Worm (Caenorhabditis elegans) whole organism, L3 larva: ENCODE data around the gene ehbp-1.

ENCODE experiments used
- R02D3.7 ChIP-seq: fragments of 150-350 bp; optimal IDR thresholded peaks from 2 replicates; lab custom pipeline; 2014; ENCODE audit warnings: missing biosample characterization, missing genetic modification characterization
- ZK546.5 ChIP-seq: sonication (generic microtip); optimal IDR thresholded peaks from 2 replicates; lab custom pipeline; 2017; ENCODE audit warnings: missing biosample characterization, missing genetic modification characterization
- aly-2 ChIP-seq: fragments of 150-350 bp; optimal IDR thresholded peaks from 2 replicates; lab custom pipeline; 2014; ENCODE audit warnings: missing biosample characterization, missing genetic modification characterization
- ama-1 ChIP-seq: fragments of 150-350 bp; optimal IDR thresholded peaks from 2 replicates; lab custom pipeline; 2018
- ceh-16 ChIP-seq: sonication (generic microtip); optimal IDR thresholded peaks from 2 replicates; lab custom pipeline; 2017; ENCODE audit warnings: missing biosample characterization, missing genetic modification characterization
- ceh-28 ChIP-seq: fragments of 150-350 bp; optimal IDR thresholded peaks from 2 replicates; lab custom pipeline; 2014; ENCODE audit warnings: missing biosample characterization, missing genetic modification reagents, missing genetic modification characterization
- ceh-82 ChIP-seq: fragments of 150-350 bp; optimal IDR thresholded peaks from 2 replicates; lab custom pipeline; 2014; ENCODE audit warnings: missing biosample characterization, missing genetic modification characterization
- ceh-9 ChIP-seq: sonication (generic microtip); optimal IDR thresholded peaks from 2 replicates; lab custom pipeline; 2018; ENCODE audit warnings: missing biosample characterization, missing genetic modification characterization
- daf-12 ChIP-seq: fragments of 150-350 bp; optimal IDR thresholded peaks from 2 replicates; lab custom pipeline; 2014; ENCODE audit warnings: missing biosample characterization, missing genetic modification reagents, missing genetic modification characterization
- egl-27 ChIP-seq: sonication (generic microtip); optimal IDR thresholded peaks from 4 replicates; lab custom pipeline; 2017; ENCODE audit warnings: missing biosample characterization, missing genetic modification reagents, missing genetic modification characterization
- egl-5 ChIP-seq: fragments of 150-350 bp; optimal IDR thresholded peaks from 2 replicates; lab custom pipeline; 2017; ENCODE audit warnings: missing biosample characterization, missing genetic modification reagents, missing genetic modification characterization, inconsistent platforms
- elt-1 ChIP-seq: fragments of 150-350 bp; optimal IDR thresholded peaks from 2 replicates; lab custom pipeline; 2014; ENCODE audit warnings: missing biosample characterization, missing genetic modification characterization
- elt-2 ChIP-seq: sonication (generic microtip); optimal IDR thresholded peaks from 2 replicates; lab custom pipeline; 2016; ENCODE audit warnings: missing genetic modification reagents, mild to moderate bottlenecking, missing genetic modification characterization, missing compliant biosample characterization
- elt-3 ChIP-seq, 3 experiments: fragments of 150-350 bp in 1 of 3; sonication (generic microtip) in 2 of 3; optimal IDR thresholded peaks; 2 replicates in 2 of 3; 4 replicates in 1 of 3; lab custom pipeline; 2014 to 2017; ENCODE audit warnings: missing biosample characterization in 3 of 3, missing genetic modification characterization in 3 of 3
- eor-1 ChIP-seq, 2 experiments: fragments of 150-350 bp; optimal IDR thresholded peaks; 2 replicates each; lab custom pipeline; 2014 to 2018; ENCODE audit warnings: missing biosample characterization in 2 of 2, missing genetic modification characterization in 2 of 2
- fkh-10 ChIP-seq: sonication (generic microtip); optimal IDR thresholded peaks from 2 replicates; lab custom pipeline; 2017; ENCODE audit warnings: missing biosample characterization, missing genetic modification reagents, missing genetic modification characterization
- fkh-2 ChIP-seq: fragments of 150-350 bp; optimal IDR thresholded peaks from 2 replicates; lab custom pipeline; 2014; ENCODE audit warnings: missing biosample characterization, missing genetic modification reagents, missing genetic modification characterization
- fos-1 ChIP-seq: fragments of 150-350 bp; optimal IDR thresholded peaks from 2 replicates; lab custom pipeline; 2014; ENCODE audit warnings: missing biosample characterization, missing genetic modification characterization
- hmg-11 ChIP-seq: sonication (generic microtip); optimal IDR thresholded peaks from 2 replicates; lab custom pipeline; 2016; ENCODE audit warnings: missing genetic modification characterization, missing compliant biosample characterization
- jun-1 ChIP-seq: fragments of 150-350 bp; optimal IDR thresholded peaks from 2 replicates; lab custom pipeline; 2014; ENCODE audit warnings: missing biosample characterization, missing genetic modification reagents, missing genetic modification characterization
- lin-15B ChIP-seq: fragments of 150-350 bp; optimal IDR thresholded peaks from 2 replicates; lab custom pipeline; 2014; ENCODE audit warnings: missing biosample characterization, missing genetic modification characterization
- lin-39 ChIP-seq: fragments of 150-350 bp; optimal IDR thresholded peaks from 2 replicates; lab custom pipeline; 2018; ENCODE audit warnings: missing biosample characterization, missing genetic modification reagents, missing genetic modification characterization
- lsy-12 ChIP-seq: sonication (generic microtip); optimal IDR thresholded peaks from 2 replicates; lab custom pipeline; 2016; ENCODE audit warnings: mild to moderate bottlenecking, missing genetic modification characterization, missing compliant biosample characterization
- mdl-1 ChIP-seq: fragments of 150-350 bp; optimal IDR thresholded peaks from 2 replicates; lab custom pipeline; 2014; ENCODE audit warnings: missing biosample characterization, missing genetic modification characterization
- mml-1 ChIP-seq: fragments of 150-350 bp; sonication (generic microtip); optimal IDR thresholded peaks from 3 replicates; lab custom pipeline; 2014; ENCODE audit warnings: missing biosample characterization, missing genetic modification characterization
- nfya-1 ChIP-seq: sonication (generic microtip); optimal IDR thresholded peaks from 2 replicates; lab custom pipeline; 2017; ENCODE audit warnings: missing genetic modification characterization, mild to moderate bottlenecking, missing compliant biosample characterization, antibody characterized with exemption, moderate library complexity; ENCODE audit not compliant: insufficient read depth
- nhr-11 ChIP-seq: fragments of 150-350 bp; optimal IDR thresholded peaks from 2 replicates; lab custom pipeline; 2014; ENCODE audit warnings: missing biosample characterization, missing genetic modification characterization
- nhr-12 ChIP-seq: fragments of 150-350 bp; optimal IDR thresholded peaks from 2 replicates; lab custom pipeline; 2014; ENCODE audit warnings: missing biosample characterization, missing genetic modification characterization
- nhr-23 ChIP-seq: fragments of 150-350 bp; optimal IDR thresholded peaks from 2 replicates; lab custom pipeline; 2014; ENCODE audit warnings: missing biosample characterization, missing genetic modification reagents, missing genetic modification characterization
- nhr-237 ChIP-seq: fragments of 150-350 bp; optimal IDR thresholded peaks from 2 replicates; lab custom pipeline; 2014; ENCODE audit warnings: missing biosample characterization, missing genetic modification characterization
- nhr-25 ChIP-seq: sonication (generic microtip); optimal IDR thresholded peaks from 2 replicates; lab custom pipeline; 2017; ENCODE audit warnings: missing biosample characterization, missing genetic modification characterization
- nhr-28 ChIP-seq: fragments of 150-350 bp; optimal IDR thresholded peaks from 2 replicates; lab custom pipeline; 2014; ENCODE audit warnings: missing biosample characterization, missing genetic modification characterization
- nhr-43 ChIP-seq: sonication (generic microtip); optimal IDR thresholded peaks from 2 replicates; lab custom pipeline; 2016; ENCODE audit warnings: mild to moderate bottlenecking, missing genetic modification characterization, missing compliant biosample characterization; ENCODE audit not compliant: poor library complexity, severe bottlenecking
- nhr-67 ChIP-seq: fragments of 150-350 bp; optimal IDR thresholded peaks from 2 replicates; lab custom pipeline; 2014; ENCODE audit warnings: missing biosample characterization, missing genetic modification characterization
- nhr-76 ChIP-seq: fragments of 150-350 bp; sonication (generic microtip); optimal IDR thresholded peaks from 5 replicates; lab custom pipeline; 2014; ENCODE audit warnings: missing biosample characterization, missing genetic modification characterization
- nhr-77 ChIP-seq: fragments of 150-350 bp; optimal IDR thresholded peaks from 2 replicates; lab custom pipeline; 2014; ENCODE audit warnings: missing biosample characterization, missing genetic modification characterization
- pha-4 ChIP-seq: fragments of 150-350 bp; optimal IDR thresholded peaks from 2 replicates; lab custom pipeline; 2014; ENCODE audit warnings: missing biosample characterization, missing genetic modification reagents, missing genetic modification characterization
- pqm-1 ChIP-seq: fragments of 150-350 bp; optimal IDR thresholded peaks from 2 replicates; lab custom pipeline; 2017; ENCODE audit warnings: missing biosample characterization, missing genetic modification characterization, inconsistent platforms
- sea-2 ChIP-seq: fragments of 150-350 bp; sonication (generic microtip); optimal IDR thresholded peaks from 4 replicates; lab custom pipeline; 2014; ENCODE audit warnings: missing biosample characterization, missing genetic modification reagents, missing genetic modification characterization
- skn-1 ChIP-seq: fragments of 150-350 bp; optimal IDR thresholded peaks from 2 replicates; lab custom pipeline; 2014; ENCODE audit warnings: missing biosample characterization, missing genetic modification characterization
- snpc-4 ChIP-seq: fragments of 150-350 bp; optimal IDR thresholded peaks from 2 replicates; lab custom pipeline; 2014; ENCODE audit warnings: missing biosample characterization, missing genetic modification characterization
- tbx-2 ChIP-seq: sonication (generic microtip); optimal IDR thresholded peaks from 2 replicates; lab custom pipeline; 2016; ENCODE audit warnings: mild to moderate bottlenecking, missing genetic modification characterization, missing compliant biosample characterization
- unc-39 ChIP-seq: sonication (generic microtip); optimal IDR thresholded peaks from 4 replicates; lab custom pipeline; 2017; ENCODE audit warnings: missing biosample characterization, missing genetic modification characterization
- unc-62 ChIP-seq: fragments of 150-350 bp; sonication (generic microtip); optimal IDR thresholded peaks from 4 replicates; lab custom pipeline; 2014; ENCODE audit warnings: missing biosample characterization, missing genetic modification reagents, missing genetic modification characterization
- zag-1 ChIP-seq: fragments of 150-350 bp; optimal IDR thresholded peaks from 2 replicates; lab custom pipeline; 2014; ENCODE audit warnings: missing biosample characterization, missing genetic modification characterization
- ztf-11 ChIP-seq: fragments of 150-350 bp; optimal IDR thresholded peaks from 2 replicates; lab custom pipeline; 2014; ENCODE audit warnings: missing biosample characterization, missing genetic modification characterization
- ztf-4 ChIP-seq: fragments of 150-350 bp; optimal IDR thresholded peaks from 2 replicates; lab custom pipeline; 2014; ENCODE audit warnings: missing biosample characterization, missing genetic modification characterization

ehbp-1 gene

DNA sequence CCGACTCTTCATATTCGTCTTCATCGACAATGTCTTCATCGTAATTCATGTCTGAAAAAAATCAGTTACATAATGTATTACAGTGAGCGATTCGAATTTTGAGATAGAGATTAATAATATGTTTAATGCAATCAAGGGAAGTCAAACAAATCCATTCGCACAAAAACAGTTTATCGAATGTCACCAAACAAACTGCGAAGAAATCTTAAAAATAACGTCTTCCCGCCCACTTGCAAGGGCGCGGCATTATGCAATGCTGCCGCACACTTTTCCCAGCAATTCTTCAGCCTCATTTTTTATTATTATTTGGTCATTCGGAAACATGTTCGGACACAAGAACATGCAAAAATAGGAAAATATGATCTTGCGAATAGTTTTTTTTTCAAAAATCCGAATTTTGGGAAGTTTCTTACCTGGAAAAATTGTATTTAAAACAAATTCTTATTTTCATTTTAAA is 6.2 kb upstream of the ehbp-1 start, which contains the start of gene mdf-1:
TSS of gene mdf-1 (minus strand) at position 51 of the 457 bp plus-strand sequence.
- TF ChIP-seq snpc-4 (peak; percentile 36), pqm-1 (tag; lab: Kevin White, UChicago) (peak; percentile 58), ceh-16 (tag; lab: Kevin White, UChicago) (no peak), lin-15B (tag; lab: Kevin White, UChicago) (peak; percentile 73), nfya-1 (tag; lab: Kevin White, UChicago) (peak; percentile 82), egl-5 (tag; lab: Kevin White, UChicago) (peak; percentile 17), nhr-77 (no peak), ama-1 (lab: Kevin White, UChicago) (peak; percentile 41), elt-1 (no peak), pha-4 (tag; lab: Kevin White, UChicago) (peak; percentile 55), mml-1 (tag; lab: Kevin White, UChicago) (no peak), fos-1 (tag; lab: Kevin White, UChicago) (no peak), R02D3.7 (tag; lab: Kevin White, UChicago) (no peak), jun-1 (tag; lab: Kevin White, UChicago) (no peak), eor-1 (tag; optimal IDR thresholded peaks at IDR 0.05; lab: Kevin White, UChicago) (no peak), lsy-12 (tag; lab: Kevin White, UChicago) (peak; percentile 51), daf-12 (tag; lab: Kevin White, UChicago) (no peak), ztf-11 (tag; lab: Kevin White, UChicago) (no peak), nhr-12 (tag; lab: Kevin White, UChicago) (no peak), nhr-237 (tag; lab: Kevin White, UChicago) (no peak), nhr-28 (tag; lab: Kevin White, UChicago) (no peak), fkh-2 (tag; lab: Kevin White, UChicago) (no peak), skn-1 (tag; lab: Kevin White, UChicago) (no peak), tbx-2 (peak; percentile 14), aly-2 (no peak), nhr-43 (tag; lab: Kevin White, UChicago) (peak; percentile 47), nhr-76 (tag; lab: Kevin White, UChicago) (no peak), nhr-25 (tag; lab: Kevin White, UChicago) (peak; percentile 75), sea-2 (GFP tag; lab: Kevin White, UChicago) (no peak), elt-3 (tag; optimal IDR thresholded peaks at IDR 0.05; lab: Kevin White, UChicago) (no peak), nhr-67 (tag; lab: Kevin White, UChicago) (no peak), zag-1 (tag; lab: Kevin White, UChicago) (no peak), ztf-4 (tag; lab: Kevin White, UChicago) (peak; percentile 15), fkh-10 (no peak), ceh-82 (tag; lab: Kevin White, UChicago) (no peak), hmg-11 (tag; lab: Kevin White, UChicago) (peak; percentile 85), ceh-9 (no peak), nhr-11 (tag; lab: Kevin White, UChicago) (no peak), lin-39 (peak; percentile 63), ceh-28 (tag; lab: Kevin White, UChicago) (peak; percentile 15), unc-62 (peak; percentile 12), ZK546.5 (tag; lab: Kevin White, UChicago) (no peak), mdl-1 (tag; lab: Kevin White, UChicago) (no peak), unc-39 (no peak), elt-2 (peak; percentile 47), nhr-23 (tag; lab: Kevin White, UChicago) (peak; percentile 85), egl-27 (tag; lab: Kevin White, UChicago) (no peak)
